Fruit fly (Drosophila melanogaster): ENCODE results near the gene KrT95D.
A peak's percentile ranks its signal among the peaks of the same experiment; 100 is the strongest.

The KrT95D gene

dm6 chr3R:24037538-24038265 lies 6.1 kb upstream of the KrT95D start, which contains the start of gene spas (continued):
- TF ChIP-seq CG18764 (GFP tag; optimal IDR thresholded peaks at IDR 0.05) (peak; percentile 64), Chrac-16 (GFP tag; optimal IDR thresholded peaks at IDR 0.05) (peak; percentile 77), Hr51 (GFP tag; optimal IDR thresholded peaks at IDR 0.05) (peak in 1 of 2 experiments; percentile 59), stwl (tag; optimal IDR thresholded peaks at IDR 0.05) (peak; percentile 38), CrebB (tag; optimal IDR thresholded peaks at IDR 0.05) (no peak), Atf6 (GFP tag; IDR thresholded peaks at IDR 0.05) (0 out of 2 replicates have a peak, but pooled peaks have one; percentile 5), HLH3B (GFP tag; IDR thresholded peaks at IDR 0.05) (peak; percentile 62), maf-S (GFP tag; optimal IDR thresholded peaks at IDR 0.05) (peak; percentile 30), Drgx (GFP tag; IDR thresholded peaks at IDR 0.05) (0 out of 2 replicates have a peak, but pooled peaks have one; percentile 18), CG18262 (tag; optimal IDR thresholded peaks at IDR 0.05) (peak; percentile 61), Opbp (GFP tag; IDR thresholded peaks at IDR 0.05; ENCODE audit: partially characterized antibody) (peak; percentile 93), fu2 (GFP tag; optimal IDR thresholded peaks at IDR 0.05) (peak; percentile 76), CG12299 (tag; optimal IDR thresholded peaks at IDR 0.05) (no peak), Dp (GFP tag; optimal IDR thresholded peaks at IDR 0.05) (peak; percentile 31), luna (GFP tag; optimal IDR thresholded peaks at IDR 0.05) (no peak), sqz (GFP tag; optimal IDR thresholded peaks at IDR 0.05) (no peak), gcm2 (GFP tag; optimal IDR thresholded peaks at IDR 0.05) (no peak), CG4730 (GFP tag; IDR thresholded peaks at IDR 0.05) (peak; percentile 61; the same call in 1 of the 2 replicates), CG4707 (GFP tag; optimal IDR thresholded peaks at IDR 0.05) (no peak), Bdp1 (GFP tag; optimal IDR thresholded peaks at IDR 0.05) (peak; percentile 65), lbe (GFP tag; optimal IDR thresholded peaks at IDR 0.05) (no peak), CG11696 (GFP tag; IDR thresholded peaks at IDR 0.05) (no peak), CG33557 (GFP tag; optimal IDR thresholded peaks at IDR 0.05) (peak; percentile 24), zen (tag; optimal IDR thresholded peaks at IDR 0.05) (peak; percentile 59), Hey (tag; optimal IDR thresholded peaks at IDR 0.05) (no peak), abd-A (tag; optimal IDR thresholded peaks at IDR 0.05) (no peak), Gsc (GFP tag; IDR thresholded peaks at IDR 0.05) (peak; percentile 49; the same call in 1 of the 2 replicates), pros (GFP tag; optimal IDR thresholded peaks at IDR 0.05) (no peak), trh (GFP tag; optimal IDR thresholded peaks at IDR 0.05) (no peak), chm (GFP tag; IDR thresholded peaks at IDR 0.05) (peak; percentile 11; the same call in 1 of the 2 replicates), pb (GFP tag; optimal IDR thresholded peaks at IDR 0.05) (peak; percentile 26), E2f2 (GFP tag; IDR thresholded peaks at IDR 0.05) (peak; percentile 61), Ada2b (GFP tag; IDR thresholded peaks at IDR 0.05) (peak; percentile 41; the same call in 1 of the 2 replicates), Deaf1 (tag; optimal IDR thresholded peaks at IDR 0.05) (no peak), CG14014 (GFP tag; IDR thresholded peaks at IDR 0.05) (peak; percentile 72; the same call in 1 of the 2 replicates), sna (GFP tag; IDR thresholded peaks at IDR 0.05; ENCODE audit: partially characterized antibody) (peak; percentile 96), CG30431 (GFP tag; optimal IDR thresholded peaks at IDR 0.05) (peak; percentile 61), Lpt (GFP tag; optimal IDR thresholded peaks at IDR 0.05) (no peak), CG31441 (GFP tag; IDR thresholded peaks at IDR 0.05) (no peak; the same call in 1 of the 2 replicates), Tbp (GFP tag; optimal IDR thresholded peaks at IDR 0.05) (no peak), Ravus (GFP tag; IDR thresholded peaks at IDR 0.05) (no peak), bbx (GFP tag; IDR thresholded peaks at IDR 0.05; ENCODE audit: partially characterized antibody) (peak; percentile 91), h (optimal IDR thresholded peaks at IDR 0.05) (no peak)

Measured in whole organism, embryonic.